Worm (Caenorhabditis elegans): ENCODE measurements around the gene plp-2.

Gene plp-2

DNA sequence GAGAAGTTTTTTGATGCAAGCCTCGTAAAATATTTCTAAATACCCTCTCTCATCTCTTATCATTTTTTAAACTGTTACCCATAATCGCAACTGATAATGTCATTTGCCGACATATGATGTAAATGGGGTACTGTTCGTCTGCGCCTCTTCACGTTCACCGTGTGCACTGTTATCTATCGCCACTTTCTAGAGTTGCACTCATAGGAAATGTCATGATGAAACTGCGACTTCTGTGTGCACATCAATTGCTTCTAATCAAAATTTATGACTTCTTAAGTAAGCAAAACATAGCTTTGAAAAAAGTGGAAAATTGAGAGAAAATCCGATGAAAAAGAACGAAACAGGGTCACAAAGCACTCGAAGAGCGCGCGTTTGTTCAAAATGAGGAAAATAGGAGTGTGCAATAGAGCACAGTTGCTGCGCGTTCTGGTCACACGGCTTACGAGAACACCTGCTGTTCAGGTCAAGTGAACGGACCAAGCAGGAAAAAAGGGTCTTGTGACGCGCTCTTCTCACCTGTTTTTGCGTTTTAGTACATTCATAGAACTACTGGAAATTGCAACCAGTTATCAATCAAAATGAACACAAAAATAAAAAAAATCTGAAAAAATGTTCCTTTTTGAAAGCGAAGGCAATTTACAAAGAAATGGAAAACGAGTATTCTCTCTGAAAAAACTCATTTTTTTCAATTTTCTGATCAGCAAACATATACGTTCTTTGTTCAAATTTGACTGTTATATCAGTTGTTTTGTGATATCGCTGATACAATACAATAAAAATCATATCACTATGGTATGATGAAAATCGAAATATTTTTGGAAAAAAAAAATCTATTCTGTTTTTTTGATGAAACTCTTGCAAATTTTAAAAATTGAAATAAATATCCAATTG lies 35.9 kb downstream of the plp-2 start (continued):
- no peak for TF ChIP-seq Y53G8AR.9 (GFP tag; conservative IDR thresholded peaks at IDR 0.05)
- TF ChIP-seq ets-4 (GFP tag; optimal IDR thresholded peaks at IDR 0.05): peak; percentile 69
- peak; percentile 51 for TF ChIP-seq dox-1 (GFP tag; IDR thresholded peaks at IDR 0.05)
- TF ChIP-seq T26A5.8 (tag; optimal IDR thresholded peaks at IDR 0.05): no peak
- no peak for TF ChIP-seq aptf-2 (GFP tag; conservative IDR thresholded peaks at IDR 0.05)
- peak; percentile 12 for TF ChIP-seq somi-1 (GFP tag; optimal IDR thresholded peaks at IDR 0.05)
- no peak for TF ChIP-seq mel-28 (tag; optimal IDR thresholded peaks at IDR 0.05; ENCODE audit: borderline replicate concordance)
- TF ChIP-seq C17E4.6 (GFP tag; IDR thresholded peaks at IDR 0.05): no peak
- no peak for TF ChIP-seq F57A8.1 (GFP tag; optimal IDR thresholded peaks at IDR 0.05)
- no peak for TF ChIP-seq attf-6 (GFP tag; IDR thresholded peaks at IDR 0.05)
- no peak for TF ChIP-seq nfya-2 (GFP tag; IDR thresholded peaks at IDR 0.05)

DNA sequence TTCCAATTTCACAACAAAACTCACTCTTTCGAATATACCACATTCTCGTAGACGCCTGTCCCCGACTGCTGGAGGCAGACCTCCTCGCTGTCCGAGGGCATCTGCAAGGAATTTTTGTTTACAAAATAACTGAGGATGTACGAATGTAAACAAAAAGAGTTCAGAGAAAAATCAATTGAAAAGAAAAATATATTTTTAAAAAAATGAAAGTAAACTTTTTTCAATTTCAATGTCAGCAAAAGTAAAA lies 36.5 kb downstream of the plp-2 start, which contains the start of gene mrp-5:
mrp-5 (minus strand) TSS at position 101 of the 247 bp plus-strand sequence.
- TF ChIP-seq hrde-1 (tag; optimal IDR thresholded peaks at IDR 0.05; ENCODE audit: borderline replicate concordance): no peak
- no peak for TF ChIP-seq nhr-120 (GFP tag; IDR thresholded peaks at IDR 0.05)
- TF ChIP-seq nhr-90 (tag; optimal IDR thresholded peaks at IDR 0.05): no peak
- no peak for TF ChIP-seq xnd-1 (tag; optimal IDR thresholded peaks at IDR 0.05)
- TF ChIP-seq snpc-3.4 (tag; optimal IDR thresholded peaks at IDR 0.05): no peak
- TF ChIP-seq nfya-2 (GFP tag; IDR thresholded peaks at IDR 0.05): no peak
- no peak for TF ChIP-seq snpc-1.1 (tag; optimal IDR thresholded peaks at IDR 0.05; ENCODE audit: insufficient read depth)

DNA sequence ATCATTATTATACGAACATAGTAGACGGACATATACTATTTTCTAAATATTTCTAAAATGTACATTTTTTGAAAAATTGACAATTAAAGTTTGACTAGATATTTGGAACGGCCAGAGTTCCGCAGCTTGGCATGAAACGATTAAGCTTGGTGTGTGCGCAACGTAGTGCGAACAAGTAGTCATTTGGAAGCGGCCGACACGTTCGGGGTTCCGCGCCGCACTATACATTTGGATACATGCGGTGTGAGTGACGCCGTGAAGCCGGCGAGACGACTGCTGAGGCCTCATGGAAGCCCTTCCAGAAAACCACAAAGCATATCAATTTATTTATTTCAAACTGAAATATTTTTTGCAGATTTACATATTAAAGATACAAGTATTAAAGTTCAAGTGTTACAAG lies 44.4 kb downstream of the plp-2 start:
- TF ChIP-seq attf-3 (GFP tag; conservative IDR thresholded peaks at IDR 0.05) (no peak), mcd-1 (GFP tag; IDR thresholded peaks at IDR 0.05) (no peak; the same call in 1 of the 2 replicates), F39B2.1 (GFP tag; IDR thresholded peaks at IDR 0.05) (no peak), tbp1 (GFP tag; optimal IDR thresholded peaks at IDR 0.05) (no peak), aptf-2 (GFP tag; conservative IDR thresholded peaks at IDR 0.05) (no peak), let-607 (tag; optimal IDR thresholded peaks at IDR 0.05) (peak in 1 of 2 experiments; percentile 5), nfya-1 (tag; optimal IDR thresholded peaks at IDR 0.05; ENCODE audit: borderline replicate concordance, insufficient read depth) (no peak), xnd-1 (tag; optimal IDR thresholded peaks at IDR 0.05) (no peak), sdz-38 (tag; optimal IDR thresholded peaks at IDR 0.05) (no peak), ceh-100 (GFP tag; IDR thresholded peaks at IDR 0.05) (no peak), zim-3 (tag; optimal IDR thresholded peaks at IDR 0.05) (no peak), snpc-4 (GFP tag; optimal IDR thresholded peaks at IDR 0.05) (peak; percentile 44), snpc-4 (tag; optimal IDR thresholded peaks at IDR 0.05) (peak; percentile 62 to 94 (median 84)), F49E8.2 (tag; optimal IDR thresholded peaks at IDR 0.05; ENCODE audit: insufficient read depth) (no peak), hrde-1 (tag; optimal IDR thresholded peaks at IDR 0.05; ENCODE audit: borderline replicate concordance) (no peak), C06A6.2 (GFP tag; conservative IDR thresholded peaks at IDR 0.05) (no peak), nhr-27 (tag; optimal IDR thresholded peaks at IDR 0.05) (no peak), hsf-1 (GFP tag; IDR thresholded peaks at IDR 0.05) (no peak), fkh-3 (tag; optimal IDR thresholded peaks at IDR 0.05) (peak; percentile 2), ceh-40 (GFP tag; IDR thresholded peaks at IDR 0.05) (no peak), lin-40 (tag; optimal IDR thresholded peaks at IDR 0.05) (no peak), madf-10 (tag; optimal IDR thresholded peaks at IDR 0.05) (no peak), mel-28 (tag; optimal IDR thresholded peaks at IDR 0.05; ENCODE audit: borderline replicate concordance) (no peak), snpc-1.1 (tag; optimal IDR thresholded peaks at IDR 0.05; ENCODE audit: insufficient read depth) (peak; percentile 56), ceh-27 (GFP tag; optimal IDR thresholded peaks at IDR 0.05) (no peak), K11D2.4 (GFP tag; IDR thresholded peaks at IDR 0.05) (no peak), nfyb-1 (GFP tag; IDR thresholded peaks at IDR 0.05) (no peak), ztf-22 (GFP tag; optimal IDR thresholded peaks at IDR 0.05) (no peak), hmg-1.2 (GFP tag; IDR thresholded peaks at IDR 0.05) (peak; percentile 57; the same call in 1 of the 2 replicates), F57A8.1 (GFP tag; optimal IDR thresholded peaks at IDR 0.05) (no peak), B0035.1 (tag; optimal IDR thresholded peaks at IDR 0.05) (no peak)

Data from whole organism, young adult.